Worm (Caenorhabditis elegans) whole organism, L1 larva: Measurements from ENCODE around the gene egl-6.
A peak's percentile ranks its signal among the peaks of the same experiment; 100 is the strongest.

Experiments used
- C34B4.2 ChIP-seq: sonication (generic microtip); optimal IDR thresholded peaks from 2 replicates; lab custom pipeline; 2017; ENCODE audit warnings: mild to moderate bottlenecking, missing genetic modification characterization, missing compliant biosample characterization
- aly-2 ChIP-seq: fragments of 150-350 bp; optimal IDR thresholded peaks from 2 replicates; lab custom pipeline; 2014; ENCODE audit warnings: missing biosample characterization, missing genetic modification characterization
- ama-1 ChIP-seq: fragments of 150-350 bp; optimal IDR thresholded peaks from 2 replicates; lab custom pipeline; 2014
- efl-1 ChIP-seq, 4 experiments: fragments of 150-350 bp; optimal IDR thresholded peaks in 3 of 4; peaks in 1 of 4; 1 replicate in 1 of 4; 2 replicates in 3 of 4; lab custom pipeline; 2014; ENCODE audit warnings: missing biosample characterization in 2 of 4, missing genetic modification characterization in 2 of 4, missing genetic modification reagents in 2 of 4
- elt-3 ChIP-seq, 6 experiments: fragments of 150-350 bp in 1 of 6; sonication (generic microtip); optimal IDR thresholded peaks; 2 replicates each; lab custom pipeline; 2017 to 2018; ENCODE audit warnings: missing biosample characterization in 6 of 6, missing genetic modification characterization in 6 of 6, inconsistent platforms in 1 of 6
- hlh-4 ChIP-seq: sonication (generic microtip); optimal IDR thresholded peaks from 2 replicates; lab custom pipeline; 2016; ENCODE audit warnings: mild to moderate bottlenecking, missing genetic modification characterization, missing compliant biosample characterization
- nhr-237 ChIP-seq: fragments of 150-350 bp; optimal IDR thresholded peaks from 2 replicates; lab custom pipeline; 2014; ENCODE audit warnings: missing biosample characterization, missing genetic modification characterization
- nhr-90 ChIP-seq: sonication (generic microtip); optimal IDR thresholded peaks from 2 replicates; lab custom pipeline; 2016; ENCODE audit warnings: mild to moderate bottlenecking, missing genetic modification characterization, missing compliant biosample characterization; ENCODE audit not compliant: poor library complexity
- pqm-1 ChIP-seq: sonication (generic microtip); optimal IDR thresholded peaks from 3 replicates; lab custom pipeline; 2017; ENCODE audit warnings: missing biosample characterization, missing genetic modification characterization
- unc-98 ChIP-seq: fragments of 200-800 bp; sonication (Bioruptor generic); IDR thresholded peaks from 2 replicates; pipeline ENCODE4 v1.3.6; 2022; ENCODE audit warnings: missing genetic modification characterization, missing compliant biosample characterization
- ztf-11 ChIP-seq, 2 experiments: sonication (generic microtip); optimal IDR thresholded peaks; 2 replicates each; lab custom pipeline; 2016 to 2017; ENCODE audit warnings: missing genetic modification characterization in 2 of 2, missing biosample characterization in 1 of 2, missing compliant biosample characterization in 1 of 2

DNA sequence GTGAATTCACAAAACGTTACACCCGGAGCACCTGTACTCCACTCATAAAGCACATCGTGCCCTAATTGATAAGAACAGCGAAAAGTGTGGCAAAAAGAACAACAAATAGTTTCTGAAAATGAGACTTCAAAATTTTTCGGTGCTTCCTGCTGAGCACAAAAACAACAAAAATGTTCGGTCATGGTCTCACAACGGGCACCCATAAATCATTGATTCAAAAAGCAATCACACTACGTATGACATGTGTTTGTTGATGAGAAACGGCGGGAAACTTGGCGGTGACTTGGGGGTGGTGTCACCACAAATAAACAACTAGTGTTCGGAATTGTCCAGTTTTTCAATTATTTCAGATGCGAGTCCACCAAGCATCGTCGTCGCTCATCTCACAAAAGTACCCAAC lies 29.9 kb downstream of the egl-6 start:
- no peak for TF ChIP-seq hlh-4 (tag; lab: Kevin White, UChicago)
- no peak for TF ChIP-seq nhr-237 (tag; lab: Kevin White, UChicago)
- no peak for TF ChIP-seq ztf-11 (tag; optimal IDR thresholded peaks at IDR 0.05; lab: Kevin White, UChicago)
- no peak for TF ChIP-seq nhr-90 (tag; lab: Kevin White, UChicago)
- TF ChIP-seq C34B4.2 (tag; lab: Kevin White, UChicago) = no peak
- no peak for TF ChIP-seq efl-1 (optimal IDR thresholded peaks at IDR 0.05; lab: Kevin White, UChicago)
- peak in 1 of 2 experiments; percentile 89 for TF ChIP-seq efl-1 (GFP tag; optimal IDR thresholded peaks at IDR 0.05 in 1 of 2; lab: Kevin White, UChicago)
- TF ChIP-seq elt-3 (tag; optimal IDR thresholded peaks at IDR 0.05; lab: Kevin White, UChicago) = no peak
- TF ChIP-seq unc-98 (GFP tag; lab: Robert Waterston, UW) = no peak
- TF ChIP-seq ama-1 (lab: Kevin White, UChicago) = no peak
- no peak for TF ChIP-seq pqm-1 (tag; lab: Kevin White, UChicago)
- TF ChIP-seq aly-2 = no peak
